Fruit fly (Drosophila melanogaster) whole organism, embryonic: ENCODE measurements around the gene Hmbs.

ENCODE experiments used
- CG11398 ChIP-seq: fragments of 200-800 bp; sonication (Bioruptor generic); optimal IDR thresholded peaks from 2 replicates; lab custom pipeline; 2016; ENCODE audit warnings: missing biosample characterization, missing genetic modification characterization
- CG11456 ChIP-seq: fragments of 200-800 bp; sonication (Bioruptor generic); IDR thresholded peaks from 3 replicates; pipeline ENCODE4 v1.3.6; 2022; ENCODE audit warnings: missing biosample characterization, missing genetic modification characterization
- CG11723 ChIP-seq: fragments of 200-800 bp; sonication (Bioruptor generic); optimal IDR thresholded peaks from 2 replicates; lab custom pipeline; 2017; ENCODE audit warnings: missing biosample characterization, mild to moderate bottlenecking, missing genetic modification characterization
- CG12391 ChIP-seq: fragments of 200-800 bp; sonication (Bioruptor generic); optimal IDR thresholded peaks from 3 replicates; lab custom pipeline; 2018; ENCODE audit warnings: missing biosample characterization, mild to moderate bottlenecking, missing genetic modification characterization, moderate library complexity
- CG12659 ChIP-seq: fragments of 200-800 bp; sonication (Bioruptor generic); optimal IDR thresholded peaks from 3 replicates; lab custom pipeline; 2017; ENCODE audit warnings: mild to moderate bottlenecking, missing biosample characterization, missing genetic modification reagents, missing genetic modification characterization
- CG13775 ChIP-seq: fragments of 200-800 bp; sonication (Bioruptor generic); optimal IDR thresholded peaks from 3 replicates; lab custom pipeline; 2017; ENCODE audit warnings: missing biosample characterization, mild to moderate bottlenecking, missing genetic modification characterization
- CG15011 ChIP-seq: fragments of 200-800 bp; sonication (Bioruptor generic); optimal IDR thresholded peaks from 3 replicates; lab custom pipeline; 2018; ENCODE audit warnings: missing biosample characterization, mild to moderate bottlenecking, missing genetic modification characterization
- CG15073 ChIP-seq: fragments of 200-800 bp; sonication (Bioruptor generic); optimal IDR thresholded peaks from 2 replicates; lab custom pipeline; 2016; ENCODE audit warnings: missing biosample characterization, missing genetic modification characterization
- CG15269 ChIP-seq: fragments of 200-800 bp; sonication (Bioruptor generic); optimal IDR thresholded peaks from 2 replicates; lab custom pipeline; 2018; ENCODE audit warnings: missing biosample characterization, mild to moderate bottlenecking, missing genetic modification characterization, moderate library complexity
- CG16813 ChIP-seq: fragments of 200-800 bp; sonication (Bioruptor generic); IDR thresholded peaks from 3 replicates; pipeline ENCODE4 v1.3.6; 2022; ENCODE audit warnings: missing biosample characterization, missing genetic modification characterization; ENCODE audit not compliant: partially characterized antibody
- CG18619 ChIP-seq: fragments of 200-800 bp; sonication (Bioruptor generic); optimal IDR thresholded peaks from 3 replicates; lab custom pipeline; 2017; ENCODE audit warnings: missing biosample characterization, mild to moderate bottlenecking, missing genetic modification characterization
- CG2712 ChIP-seq: fragments of 200-800 bp; optimal IDR thresholded peaks from 3 replicates; lab custom pipeline; 2019; ENCODE audit warnings: missing biosample characterization, mild to moderate bottlenecking, missing genetic modification characterization, moderate library complexity
- CG31224 ChIP-seq: fragments of 200-800 bp; sonication (Bioruptor generic); IDR thresholded peaks from 2 replicates; pipeline ENCODE4 v1.3.6; 2022; ENCODE audit warnings: missing biosample characterization, missing genetic modification characterization
- CG33213 ChIP-seq: fragments of 200-800 bp; sonication (Bioruptor generic); optimal IDR thresholded peaks from 3 replicates; lab custom pipeline; 2016; ENCODE audit warnings: missing biosample characterization, missing genetic modification characterization
- CG34376 ChIP-seq: fragments of 200-800 bp; sonication (Bioruptor generic); optimal IDR thresholded peaks from 2 replicates; lab custom pipeline; 2018; ENCODE audit warnings: missing biosample characterization, mild to moderate bottlenecking, missing genetic modification characterization
- CG4707 ChIP-seq: fragments of 200-800 bp; sonication (Bioruptor generic); optimal IDR thresholded peaks from 2 replicates; lab custom pipeline; 2018; ENCODE audit warnings: missing biosample characterization, mild to moderate bottlenecking, missing genetic modification characterization, moderate library complexity
- CG4820 ChIP-seq: fragments of 200-800 bp; sonication (Bioruptor generic); optimal IDR thresholded peaks from 3 replicates; lab custom pipeline; 2016; ENCODE audit warnings: missing biosample characterization, missing genetic modification characterization
- CG7786 ChIP-seq: fragments of 200-800 bp; sonication (Bioruptor generic); optimal IDR thresholded peaks from 2 replicates; lab custom pipeline; 2016; ENCODE audit warnings: missing biosample characterization, missing genetic modification characterization
- CG7928 ChIP-seq: fragments of 200-800 bp; sonication (Bioruptor generic); optimal IDR thresholded peaks from 2 replicates; lab custom pipeline; 2017; ENCODE audit warnings: missing biosample characterization, mild to moderate bottlenecking, missing genetic modification characterization
- CG8359 ChIP-seq: fragments of 200-800 bp; sonication (Bioruptor generic); optimal IDR thresholded peaks from 2 replicates; lab custom pipeline; 2017; ENCODE audit warnings: missing biosample characterization, mild to moderate bottlenecking, missing genetic modification characterization, borderline replicate concordance
- CG8924 ChIP-seq: fragments of 200-800 bp; optimal IDR thresholded peaks from 3 replicates; lab custom pipeline; 2019; ENCODE audit warnings: missing biosample characterization, mild to moderate bottlenecking, missing genetic modification characterization, moderate library complexity
- CG9437 ChIP-seq: fragments of 200-800 bp; sonication (Bioruptor generic); optimal IDR thresholded peaks from 2 replicates; lab custom pipeline; 2018; ENCODE audit warnings: missing biosample characterization, mild to moderate bottlenecking, missing genetic modification characterization
- Dad ChIP-seq: fragments of 200-800 bp; sonication (Bioruptor generic); optimal IDR thresholded peaks from 3 replicates; lab custom pipeline; 2016; ENCODE audit warnings: missing biosample characterization, missing genetic modification characterization
- Dfd ChIP-seq, 2 experiments: fragments of >200 bp; optimal IDR thresholded peaks; 2 replicates each; lab custom pipeline; 2017; ENCODE audit warnings: missing biosample characterization in 2 of 2, missing genetic modification characterization in 2 of 2
- Gsc ChIP-seq: fragments of 200-800 bp; sonication (Bioruptor generic); IDR thresholded peaks from 2 replicates; pipeline ENCODE4 v1.3.6; 2022; ENCODE audit warnings: missing biosample characterization, missing genetic modification characterization
- HLH3B ChIP-seq: fragments of 200-800 bp; sonication (Bioruptor generic); IDR thresholded peaks from 2 replicates; pipeline ENCODE4 v1.3.6; 2022; ENCODE audit warnings: missing biosample characterization, missing genetic modification characterization
- NC2α ChIP-seq: fragments of 200-800 bp; sonication (Bioruptor generic); optimal IDR thresholded peaks from 2 replicates; lab custom pipeline; 2016; ENCODE audit warnings: missing biosample characterization, missing genetic modification characterization
- Six4 ChIP-seq: fragments of 200-800 bp; sonication (Bioruptor generic); optimal IDR thresholded peaks from 2 replicates; lab custom pipeline; 2016; ENCODE audit warnings: missing biosample characterization, missing genetic modification characterization
- Sox100B ChIP-seq: fragments of 200-800 bp; sonication (Bioruptor generic); optimal IDR thresholded peaks from 3 replicates; lab custom pipeline; 2018; ENCODE audit warnings: missing biosample characterization, mild to moderate bottlenecking, missing genetic modification characterization
- Trl ChIP-seq, 3 experiments: fragments of >200 bp in 2 of 3; fragments of 200-800 bp in 1 of 3; sonication (Bioruptor generic) in 1 of 3; optimal IDR thresholded peaks; 2 replicates in 1 of 3; 3 replicates in 2 of 3; lab custom pipeline; 2016 to 2017; ENCODE audit warnings: missing biosample characterization in 1 of 3, missing genetic modification characterization in 1 of 3
- bcd ChIP-seq: fragments of 200-800 bp; sonication (Bioruptor generic); optimal IDR thresholded peaks from 2 replicates; lab custom pipeline; 2017; ENCODE audit warnings: missing biosample characterization, mild to moderate bottlenecking, missing genetic modification characterization
- cas ChIP-seq: fragments of 200-800 bp; sonication (Bioruptor generic); IDR thresholded peaks from 2 replicates; pipeline ENCODE4 v1.3.6; 2022; ENCODE audit warnings: missing biosample characterization, missing genetic modification characterization
- chm ChIP-seq: fragments of 200-800 bp; sonication (Bioruptor generic); IDR thresholded peaks from 2 replicates; pipeline ENCODE4 v1.3.6; 2022; ENCODE audit warnings: missing biosample characterization, missing genetic modification characterization
- croc ChIP-seq: fragments of 200-800 bp; sonication (Bioruptor generic); conservative IDR thresholded peaks from 3 replicates; pipeline ENCODE4 v1.3.6; 2022; ENCODE audit warnings: missing biosample characterization, missing genetic modification characterization
- disco-r ChIP-seq: fragments of 200-800 bp; sonication (Bioruptor generic); optimal IDR thresholded peaks from 2 replicates; lab custom pipeline; 2016; ENCODE audit warnings: missing biosample characterization, missing genetic modification characterization
- dm ChIP-seq: fragments of 200-800 bp; sonication (Bioruptor generic); optimal IDR thresholded peaks from 3 replicates; lab custom pipeline; 2016; ENCODE audit warnings: missing biosample characterization, missing genetic modification characterization
- fd3F ChIP-seq: fragments of 200-800 bp; sonication (Bioruptor generic); optimal IDR thresholded peaks from 2 replicates; lab custom pipeline; 2018; ENCODE audit warnings: missing biosample characterization, mild to moderate bottlenecking, missing genetic modification characterization, moderate library complexity
- hbn ChIP-seq: fragments of 200-800 bp; sonication (Bioruptor generic); IDR thresholded peaks from 2 replicates; pipeline ENCODE4 v1.3.6; 2022; ENCODE audit warnings: missing biosample characterization, missing genetic modification characterization; ENCODE audit not compliant: partially characterized antibody
- jing ChIP-seq: fragments of 200-800 bp; sonication (Bioruptor generic); optimal IDR thresholded peaks from 2 replicates; lab custom pipeline; 2018; ENCODE audit warnings: missing biosample characterization, mild to moderate bottlenecking, missing genetic modification characterization
- mld ChIP-seq: fragments of 200-800 bp; sonication (Bioruptor generic); IDR thresholded peaks from 3 replicates; pipeline ENCODE4 v1.3.6; 2022; ENCODE audit warnings: missing biosample characterization, missing genetic modification characterization; ENCODE audit not compliant: partially characterized antibody
- onecut ChIP-seq: fragments of 200-800 bp; sonication (Bioruptor generic); IDR thresholded peaks from 2 replicates; pipeline ENCODE4 v1.3.6; 2022; ENCODE audit warnings: missing biosample characterization, missing genetic modification characterization
- org-1 ChIP-seq: fragments of 200-800 bp; sonication (Bioruptor generic); optimal IDR thresholded peaks from 2 replicates; lab custom pipeline; 2017; ENCODE audit warnings: missing biosample characterization, missing genetic modification characterization
- otp ChIP-seq: fragments of 200-800 bp; sonication (Bioruptor generic); IDR thresholded peaks from 3 replicates; pipeline ENCODE4, ENCODE4 v1.3.6; 2022; ENCODE audit warnings: missing biosample characterization, missing genetic modification characterization
- pfk ChIP-seq: fragments of 200-800 bp; sonication (Bioruptor generic); optimal IDR thresholded peaks from 2 replicates; lab custom pipeline; 2018; ENCODE audit warnings: missing biosample characterization, mild to moderate bottlenecking, missing genetic modification characterization, moderate library complexity
- pita ChIP-seq: fragments of 200-800 bp; sonication (Bioruptor generic); optimal IDR thresholded peaks from 2 replicates; lab custom pipeline; 2017; ENCODE audit warnings: missing biosample characterization, mild to moderate bottlenecking, missing genetic modification characterization
- repo ChIP-seq: fragments of 200-800 bp; sonication (Bioruptor generic); optimal IDR thresholded peaks from 2 replicates; lab custom pipeline; 2016; ENCODE audit warnings: missing biosample characterization, missing genetic modification characterization
- seq ChIP-seq: fragments of 200-800 bp; sonication (Bioruptor generic); IDR thresholded peaks from 2 replicates; pipeline ENCODE4 v1.3.6; 2022; ENCODE audit warnings: missing biosample characterization, missing genetic modification characterization
- slp2 ChIP-seq: fragments of 200-800 bp; sonication (Bioruptor generic); optimal IDR thresholded peaks from 2 replicates; lab custom pipeline; 2016; ENCODE audit warnings: missing biosample characterization, missing genetic modification characterization
- stc ChIP-seq: fragments of 200-800 bp; sonication (Bioruptor generic); IDR thresholded peaks from 2 replicates; pipeline ENCODE4 v1.3.6; 2022; ENCODE audit warnings: missing biosample characterization, missing genetic modification characterization
- ttk ChIP-seq: fragments of 200-800 bp; sonication (Bioruptor generic); IDR thresholded peaks from 2 replicates; pipeline ENCODE4 v2.1.2; 2022; ENCODE audit warnings: missing biosample characterization, missing genetic modification characterization
- zfh1 ChIP-seq: fragments of 200-800 bp; sonication (Bioruptor generic); IDR thresholded peaks from 3 replicates; pipeline ENCODE4 v1.3.6; 2022; ENCODE audit warnings: missing biosample characterization, missing genetic modification characterization

Gene Hmbs

dm6 chr3L:1298509-1298908 is 36.2 kb upstream of the Hmbs start, which contains the start of gene scf (continued):
- TF ChIP-seq CG12659 (GFP tag; lab: Kevin White, UChicago), result peak; percentile 2
- no peak for TF ChIP-seq hbn (GFP tag; lab: Robert Waterston, UW)
- TF ChIP-seq stc (GFP tag; lab: Robert Waterston, UW), result no peak
- TF ChIP-seq HLH3B (GFP tag; lab: Robert Waterston, UW), result no peak
- TF ChIP-seq CG11456, result peak; percentile 49; the same call in 1 of the 3 replicates
- peak; percentile 55 for TF ChIP-seq CG34376
- TF ChIP-seq chm (GFP tag; lab: Robert Waterston, UW), result peak; percentile 63; the same call in 1 of the 2 replicates
- TF ChIP-seq CG13775 (GFP tag; lab: Kevin White, UChicago), result no peak
- no peak for TF ChIP-seq CG12391 (tag; lab: Kevin White, UChicago)
- TF ChIP-seq zfh1, result no peak
- no peak for TF ChIP-seq seq (GFP tag; lab: Robert Waterston, UW)
- no peak for TF ChIP-seq ttk (GFP tag; lab: Robert Waterston, UW)
- TF ChIP-seq dm (GFP tag; lab: Kevin White, UChicago), result no peak
- no peak for TF ChIP-seq Gsc (GFP tag; lab: Robert Waterston, UW)
- peak in 1 of 2 experiments; percentile 34 for TF ChIP-seq Trl (optimal IDR thresholded peaks at IDR 0.05; lab: Kevin White, UChicago)
- peak; percentile 9 for TF ChIP-seq Trl (GFP tag; optimal IDR thresholded peaks at IDR 0.05; lab: Kevin White, UChicago)
- TF ChIP-seq jing (GFP tag; lab: Kevin White, UChicago), result no peak
- no peak for TF ChIP-seq CG11398 (GFP tag; lab: Kevin White, UChicago)
- TF ChIP-seq onecut (GFP tag; lab: Robert Waterston, UW), result no peak
- TF ChIP-seq croc, result no peak
- TF ChIP-seq CG15269 (tag; lab: Kevin White, UChicago), result no peak
- no peak for TF ChIP-seq CG8359
- no peak for TF ChIP-seq CG4707 (GFP tag; lab: Kevin White, UChicago)
- TF ChIP-seq CG2712 (tag; lab: Kevin White, UChicago), result peak; percentile 11
- TF ChIP-seq CG33213 (GFP tag; lab: Kevin White, UChicago), result peak; percentile 13
- no peak for TF ChIP-seq Dfd (GFP tag; optimal IDR thresholded peaks at IDR 0.05; lab: Kevin White, UChicago)
- TF ChIP-seq CG7786 (GFP tag; lab: Kevin White, UChicago), result no peak
- no peak for TF ChIP-seq fd3F (GFP tag; lab: Kevin White, UChicago)
- TF ChIP-seq disco-r (GFP tag; lab: Kevin White, UChicago), result no peak
- TF ChIP-seq CG4820, result no peak
- TF ChIP-seq CG15073 (GFP tag; lab: Kevin White, UChicago), result no peak
- TF ChIP-seq CG15011 (GFP tag; lab: Kevin White, UChicago), result no peak
- TF ChIP-seq CG16813, result peak; percentile 33; the same call in 1 of the 3 replicates
- TF ChIP-seq CG9437 (GFP tag; lab: Kevin White, UChicago), result no peak
- no peak for TF ChIP-seq Sox100B (GFP tag; lab: Kevin White, UChicago)
- TF ChIP-seq pfk (GFP tag; lab: Kevin White, UChicago), result no peak
- no peak for TF ChIP-seq CG7928
- TF ChIP-seq NC2α (GFP tag; lab: Kevin White, UChicago), result no peak
- no peak for TF ChIP-seq mld
- TF ChIP-seq bcd (GFP tag; lab: Kevin White, UChicago), result no peak
- no peak for TF ChIP-seq CG31224 (GFP tag; lab: Robert Waterston, UW)
- TF ChIP-seq pita (GFP tag; lab: Kevin White, UChicago), result no peak
- TF ChIP-seq org-1, result no peak
- no peak for TF ChIP-seq CG18619 (GFP tag; lab: Kevin White, UChicago)
- no peak for TF ChIP-seq cas
- TF ChIP-seq slp2, result no peak
- TF ChIP-seq repo (GFP tag; lab: Kevin White, UChicago), result peak; percentile 18
- TF ChIP-seq CG8924 (tag; lab: Kevin White, UChicago), result peak; percentile 15
- peak; percentile 4 for TF ChIP-seq Six4 (GFP tag; lab: Kevin White, UChicago)
- no peak for TF ChIP-seq Dad
- TF ChIP-seq CG11723 (GFP tag; lab: Kevin White, UChicago), result no peak
- TF ChIP-seq otp (GFP tag; lab: Robert Waterston, UW), result peak; percentile 12; the same call in 1 of the 3 replicates
